Fruit fly (Drosophila melanogaster) whole organism, embryonic: ENCODE results near the gene Pld3.
A peak's percentile ranks its signal among the peaks of the same experiment; 100 is the strongest.

Experiments used
- CG10147 ChIP-seq: fragments of 200-800 bp; sonication (Bioruptor generic); optimal IDR thresholded peaks from 2 replicates; lab custom pipeline; 2019; ENCODE audit warnings: missing biosample characterization, mild to moderate bottlenecking, missing genetic modification characterization, moderate library complexity
- CG10431 ChIP-seq: fragments of 200-800 bp; sonication (Bioruptor generic); optimal IDR thresholded peaks from 3 replicates; lab custom pipeline; 2018; ENCODE audit warnings: missing biosample characterization, mild to moderate bottlenecking, missing genetic modification characterization
- CG10543 ChIP-seq: fragments of 200-800 bp; sonication (Bioruptor generic); optimal IDR thresholded peaks from 3 replicates; lab custom pipeline; 2017; ENCODE audit warnings: missing biosample characterization, mild to moderate bottlenecking, missing genetic modification characterization, moderate library complexity
- CG10959 ChIP-seq: fragments of 200-800 bp; sonication (Bioruptor generic); IDR thresholded peaks from 2 replicates; pipeline ENCODE4 v1.3.6; 2022; ENCODE audit warnings: missing biosample characterization, missing genetic modification characterization
- CG11247 ChIP-seq: fragments of 200-800 bp; sonication (Bioruptor generic); IDR thresholded peaks from 2 replicates; pipeline ENCODE4 v1.3.6; 2022; ENCODE audit warnings: missing biosample characterization, missing genetic modification characterization
- CG12769 ChIP-seq: fragments of 200-800 bp; sonication (Bioruptor generic); optimal IDR thresholded peaks from 2 replicates; lab custom pipeline; 2019; ENCODE audit warnings: missing biosample characterization, mild to moderate bottlenecking, missing genetic modification characterization, moderate library complexity
- CG14860 ChIP-seq: fragments of 200-800 bp; sonication (Bioruptor generic); IDR thresholded peaks from 3 replicates; pipeline ENCODE4 v1.3.6; 2022; ENCODE audit warnings: missing biosample characterization, missing genetic modification characterization; ENCODE audit not compliant: partially characterized antibody
- CG15269 ChIP-seq: fragments of 200-800 bp; sonication (Bioruptor generic); optimal IDR thresholded peaks from 2 replicates; lab custom pipeline; 2018; ENCODE audit warnings: missing biosample characterization, mild to moderate bottlenecking, missing genetic modification characterization, moderate library complexity
- CG15479 ChIP-seq: fragments of 200-800 bp; sonication (Bioruptor generic); optimal IDR thresholded peaks from 3 replicates; lab custom pipeline; 2019; ENCODE audit warnings: missing biosample characterization, mild to moderate bottlenecking, missing genetic modification characterization, moderate library complexity
- CG17802 ChIP-seq: fragments of 200-800 bp; sonication (Bioruptor generic); optimal IDR thresholded peaks from 2 replicates; lab custom pipeline; 2018; ENCODE audit warnings: missing biosample characterization, mild to moderate bottlenecking, missing genetic modification characterization, moderate library complexity
- CG1832 ChIP-seq: fragments of 200-800 bp; sonication (Bioruptor generic); optimal IDR thresholded peaks from 2 replicates; lab custom pipeline; 2017; ENCODE audit warnings: missing biosample characterization, mild to moderate bottlenecking, missing genetic modification characterization, inconsistent platforms
- CG18764 ChIP-seq: fragments of 200-800 bp; sonication (Bioruptor generic); optimal IDR thresholded peaks from 3 replicates; lab custom pipeline; 2016; ENCODE audit warnings: missing biosample characterization, missing genetic modification characterization
- CG2678 ChIP-seq: fragments of 200-800 bp; sonication (Bioruptor generic); optimal IDR thresholded peaks from 3 replicates; lab custom pipeline; 2019; ENCODE audit warnings: missing biosample characterization, mild to moderate bottlenecking, missing genetic modification characterization, moderate library complexity
- CG3065 ChIP-seq: fragments of 200-800 bp; sonication (Bioruptor generic); optimal IDR thresholded peaks from 2 replicates; lab custom pipeline; 2016; ENCODE audit warnings: missing biosample characterization, missing genetic modification characterization
- CG31388 ChIP-seq: fragments of 200-800 bp; sonication (Bioruptor generic); optimal IDR thresholded peaks from 2 replicates; lab custom pipeline; 2016; ENCODE audit warnings: missing biosample characterization, missing genetic modification characterization
- CG32532 ChIP-seq: fragments of 200-800 bp; sonication (Bioruptor generic); IDR thresholded peaks from 2 replicates; pipeline ENCODE4 v1.3.6; 2022; ENCODE audit warnings: missing biosample characterization, missing genetic modification characterization
- CG6254 ChIP-seq: fragments of 200-800 bp; sonication (Bioruptor generic); optimal IDR thresholded peaks from 3 replicates; lab custom pipeline; 2017; ENCODE audit warnings: mild to moderate bottlenecking, missing biosample characterization, missing genetic modification reagents, missing genetic modification characterization
- CG7271 ChIP-seq: fragments of 200-800 bp; sonication (Bioruptor generic); optimal IDR thresholded peaks from 2 replicates; lab custom pipeline; 2018; ENCODE audit warnings: missing biosample characterization, mild to moderate bottlenecking, missing genetic modification characterization, moderate library complexity
- CG7357 ChIP-seq: fragments of 200-800 bp; sonication (Bioruptor generic); IDR thresholded peaks from 3 replicates; pipeline ENCODE4 v1.3.6; 2022; ENCODE audit warnings: missing biosample characterization, missing genetic modification characterization
- CG7556 ChIP-seq: fragments of 200-800 bp; sonication (Bioruptor generic); optimal IDR thresholded peaks from 2 replicates; lab custom pipeline; 2017; ENCODE audit warnings: missing biosample characterization, mild to moderate bottlenecking, missing genetic modification characterization
- CG8281 ChIP-seq: fragments of 200-800 bp; sonication (Bioruptor generic); optimal IDR thresholded peaks from 2 replicates; lab custom pipeline; 2018; ENCODE audit warnings: missing biosample characterization, mild to moderate bottlenecking, missing genetic modification characterization, moderate library complexity
- CG8478 ChIP-seq: fragments of >200 bp; optimal IDR thresholded peaks from 2 replicates; lab custom pipeline; 2018
- CG9609 ChIP-seq: fragments of 200-800 bp; sonication (Bioruptor generic); optimal IDR thresholded peaks from 3 replicates; lab custom pipeline; 2016; ENCODE audit warnings: missing biosample characterization, missing genetic modification characterization
- CG9797 ChIP-seq: fragments of 200-800 bp; sonication (Bioruptor generic); optimal IDR thresholded peaks from 3 replicates; lab custom pipeline; 2018; ENCODE audit warnings: missing biosample characterization, mild to moderate bottlenecking, missing genetic modification characterization
- CG9876 ChIP-seq: fragments of 200-800 bp; sonication (Bioruptor generic); optimal IDR thresholded peaks from 2 replicates; lab custom pipeline; 2016; ENCODE audit warnings: missing biosample characterization, missing genetic modification characterization
- D19A ChIP-seq: fragments of 200-800 bp; optimal IDR thresholded peaks from 3 replicates; lab custom pipeline; 2019; ENCODE audit warnings: missing biosample characterization, mild to moderate bottlenecking, missing genetic modification characterization, moderate library complexity
- Eip74EF ChIP-seq, 2 experiments: fragments of 200-800 bp in 1 of 2; fragments of >200 bp in 1 of 2; sonication (Bioruptor generic) in 1 of 2; optimal IDR thresholded peaks; 2 replicates each; lab custom pipeline; 2017 to 2019; ENCODE audit warnings: missing biosample characterization in 2 of 2, missing genetic modification characterization in 2 of 2, mild to moderate bottlenecking in 1 of 2, moderate library complexity in 1 of 2
- Fer3 ChIP-seq: fragments of 200-800 bp; sonication (Bioruptor generic); optimal IDR thresholded peaks from 2 replicates; lab custom pipeline; 2018; ENCODE audit warnings: missing biosample characterization, mild to moderate bottlenecking, missing genetic modification characterization, moderate library complexity
- Gug ChIP-seq: fragments of 200-800 bp; sonication (Bioruptor generic); IDR thresholded peaks from 4 replicates; pipeline ENCODE4 v1.3.6; 2022; ENCODE audit warnings: missing biosample characterization, missing genetic modification characterization
- HHEX ChIP-seq: fragments of 200-800 bp; sonication (Bioruptor generic); optimal IDR thresholded peaks from 3 replicates; lab custom pipeline; 2017; ENCODE audit warnings: missing biosample characterization, mild to moderate bottlenecking, missing genetic modification characterization, missing genetic modification reagents
- MBD-R2 ChIP-seq: fragments of 200-800 bp; sonication (Bioruptor generic); IDR thresholded peaks from 2 replicates; pipeline ENCODE4 v1.3.6; 2022; ENCODE audit warnings: missing biosample characterization, missing genetic modification characterization
- NFAT ChIP-seq: fragments of 200-800 bp; sonication (Bioruptor generic); IDR thresholded peaks from 2 replicates; pipeline ENCODE4 v1.3.6; 2022; ENCODE audit warnings: missing biosample characterization, missing genetic modification characterization
- Side ChIP-seq: fragments of 200-800 bp; sonication (Bioruptor generic); optimal IDR thresholded peaks from 2 replicates; lab custom pipeline; 2016; ENCODE audit warnings: missing biosample characterization, missing genetic modification characterization
- Usf ChIP-seq: fragments of 200-800 bp; sonication (Bioruptor generic); optimal IDR thresholded peaks from 2 replicates; lab custom pipeline; 2017; ENCODE audit warnings: missing genotype, missing biosample characterization, missing genetic modification characterization
- Xrp1 ChIP-seq: fragments of 200-800 bp; sonication (Bioruptor generic); IDR thresholded peaks from 2 replicates; pipeline ENCODE4 v1.3.6; 2022; ENCODE audit warnings: missing biosample characterization, missing genetic modification characterization
- ash1 ChIP-seq: fragments of 200-800 bp; sonication (Bioruptor generic); optimal IDR thresholded peaks from 2 replicates; lab custom pipeline; 2018; ENCODE audit warnings: missing biosample characterization, mild to moderate bottlenecking, missing genetic modification characterization
- bab2 ChIP-seq: fragments of 200-800 bp; sonication (Bioruptor generic); optimal IDR thresholded peaks from 2 replicates; lab custom pipeline; 2016; ENCODE audit warnings: missing biosample characterization, missing genetic modification characterization
- cad ChIP-seq: fragments of >200 bp; optimal IDR thresholded peaks from 2 replicates; lab custom pipeline; 2017; ENCODE audit warnings: missing biosample characterization, missing genetic modification characterization
- ci ChIP-seq: fragments of 200-800 bp; sonication (Bioruptor generic); IDR thresholded peaks from 3 replicates; pipeline ENCODE4 v1.3.6; 2022; ENCODE audit warnings: missing biosample characterization, missing genetic modification characterization
- dan ChIP-seq: fragments of 200-800 bp; sonication (Bioruptor generic); IDR thresholded peaks from 2 replicates; pipeline ENCODE4 v1.3.6; 2022; ENCODE audit warnings: missing biosample characterization, missing genetic modification characterization
- insv ChIP-seq, 2 experiments: fragments of 200-800 bp; sonication (Bioruptor generic); optimal IDR thresholded peaks; 3 replicates each; lab custom pipeline; 2016 to 2018; ENCODE audit warnings: missing biosample characterization in 2 of 2, missing genetic modification characterization in 2 of 2
- kni ChIP-seq: fragments of 200-800 bp; sonication (Bioruptor generic); optimal IDR thresholded peaks from 3 replicates; lab custom pipeline; 2017; ENCODE audit warnings: mild to moderate bottlenecking, missing biosample characterization, missing genetic modification reagents, missing genetic modification characterization
- nmo ChIP-seq: fragments of 200-800 bp; sonication (Bioruptor generic); optimal IDR thresholded peaks from 2 replicates; lab custom pipeline; 2018; ENCODE audit warnings: missing biosample characterization, mild to moderate bottlenecking, missing genetic modification characterization, moderate library complexity
- pb ChIP-seq: fragments of 200-800 bp; sonication (Bioruptor generic); optimal IDR thresholded peaks from 3 replicates; lab custom pipeline; 2016; ENCODE audit warnings: missing biosample characterization, missing genetic modification characterization
- ranshi ChIP-seq: fragments of 200-800 bp; sonication (Bioruptor generic); IDR thresholded peaks from 2 replicates; pipeline ENCODE4 v1.3.6; 2022; ENCODE audit warnings: missing biosample characterization, missing genetic modification characterization
- repo ChIP-seq: fragments of 200-800 bp; sonication (Bioruptor generic); optimal IDR thresholded peaks from 2 replicates; lab custom pipeline; 2016; ENCODE audit warnings: missing biosample characterization, missing genetic modification characterization
- row ChIP-seq: fragments of 200-800 bp; sonication (Bioruptor generic); IDR thresholded peaks from 3 replicates; pipeline ENCODE4 v1.3.6; 2022; ENCODE audit warnings: missing biosample characterization, missing genetic modification characterization
- sima ChIP-seq: fragments of 200-800 bp; sonication (Bioruptor generic); optimal IDR thresholded peaks from 2 replicates; lab custom pipeline; 2016; ENCODE audit warnings: missing biosample characterization, missing genetic modification characterization
- slp2 ChIP-seq: fragments of 200-800 bp; sonication (Bioruptor generic); optimal IDR thresholded peaks from 2 replicates; lab custom pipeline; 2016; ENCODE audit warnings: missing biosample characterization, missing genetic modification characterization
- sr ChIP-seq: fragments of 200-800 bp; sonication (Bioruptor generic); IDR thresholded peaks from 3 replicates; pipeline ENCODE4 v1.3.6; 2022; ENCODE audit warnings: missing biosample characterization, missing genetic modification characterization
- vfl ChIP-seq: fragments of 200-800 bp; sonication (Bioruptor generic); optimal IDR thresholded peaks from 2 replicates; lab custom pipeline; 2016; ENCODE audit warnings: missing biosample characterization, missing genetic modification characterization
- zf30C ChIP-seq: fragments of 200-800 bp; sonication (Bioruptor generic); optimal IDR thresholded peaks from 3 replicates; lab custom pipeline; 2018; ENCODE audit warnings: missing biosample characterization, mild to moderate bottlenecking, missing genetic modification characterization

Pld3 gene

dm6 chr2L:21196511-21196910 lies 37.9 kb downstream of the Pld3 start (continued):
- TF ChIP-seq CG9797 (GFP tag; lab: Kevin White, UChicago) (no peak), CG10147 (GFP tag; lab: Kevin White, UChicago) (no peak), CG6254 (GFP tag; lab: Kevin White, UChicago) (no peak), CG10543 (no peak), CG15479 (no peak), vfl (GFP tag; lab: Kevin White, UChicago) (no peak), nmo (peak; percentile 20), kni (no peak), CG12769 (peak; percentile 10), slp2 (GFP tag; lab: Kevin White, UChicago) (no peak), CG7271 (tag; lab: Kevin White, UChicago) (no peak), CG9876 (GFP tag; lab: Kevin White, UChicago) (no peak), CG7556 (peak; percentile 11), CG31388 (GFP tag; lab: Kevin White, UChicago) (no peak), Eip74EF (GFP tag; optimal IDR thresholded peaks at IDR 0.05; lab: Kevin White, UChicago) (no peak), CG11247 (GFP tag; lab: Robert Waterston, UW) (no peak), HHEX (GFP tag; lab: Kevin White, UChicago) (peak; percentile 17), CG1832 (no peak), cad (no peak), CG7357 (GFP tag; lab: Robert Waterston, UW) (no peak), CG14860 (GFP tag; lab: Robert Waterston, UW) (no peak), CG3065 (GFP tag; lab: Kevin White, UChicago) (no peak), bab2 (GFP tag; lab: Kevin White, UChicago) (no peak), D19A (tag; lab: Kevin White, UChicago) (peak; percentile 9), ci (no peak), pb (GFP tag; lab: Kevin White, UChicago) (no peak), ranshi (GFP tag; lab: Robert Waterston, UW) (no peak), row (peak; percentile 60), Usf (GFP tag; lab: Kevin White, UChicago) (peak; percentile 10), CG8281 (tag; lab: Kevin White, UChicago) (no peak), CG2678 (tag; lab: Kevin White, UChicago) (peak; percentile 56), zf30C (GFP tag; lab: Kevin White, UChicago) (peak; percentile 30), CG18764 (GFP tag; lab: Kevin White, UChicago) (no peak), CG17802 (no peak), insv (GFP tag; optimal IDR thresholded peaks at IDR 0.05; lab: Kevin White, UChicago) (no peak), repo (GFP tag; lab: Kevin White, UChicago) (no peak), Gug (no peak), sr (GFP tag; lab: Robert Waterston, UW) (no peak), CG9609 (peak; percentile 4), NFAT (GFP tag; lab: Robert Waterston, UW) (no peak), CG8478 (lab: Kevin White, UChicago) (no peak), Xrp1 (GFP tag; lab: Robert Waterston, UW) (no peak), CG32532 (GFP tag; lab: Robert Waterston, UW) (no peak), dan (no peak), CG15269 (tag; lab: Kevin White, UChicago) (peak; percentile 8), CG10431 (GFP tag; lab: Kevin White, UChicago) (no peak), CG10959 (no peak), Side (GFP tag; lab: Kevin White, UChicago) (no peak), MBD-R2 (GFP tag; lab: Robert Waterston, UW) (no peak), Fer3 (tag; lab: Kevin White, UChicago) (peak; percentile 20), ash1 (GFP tag; lab: Kevin White, UChicago) (no peak), sima (GFP tag; lab: Kevin White, UChicago) (no peak)
